Fruit fly (Drosophila melanogaster) whole organism, embryonic: ENCODE data around the gene cass.
A peak's percentile ranks its signal among the peaks of the same experiment; 100 is the strongest.

Experiments used
- Adf1 ChIP-seq: fragments of 200-800 bp; sonication (Bioruptor generic); IDR thresholded peaks from 2 replicates; pipeline ENCODE4 v1.3.6; 2022; ENCODE audit warnings: missing biosample characterization, missing genetic modification characterization
- BEAF-32 ChIP-seq: fragments of 200-800 bp; sonication (Bioruptor generic); optimal IDR thresholded peaks from 3 replicates; lab custom pipeline; 2017; ENCODE audit warnings: missing biosample characterization, missing genetic modification characterization, mild to moderate bottlenecking, moderate library complexity, missing genetic modification reagents
- Blimp-1 ChIP-seq: fragments of 200-800 bp; sonication (Bioruptor generic); optimal IDR thresholded peaks from 3 replicates; lab custom pipeline; 2018; ENCODE audit warnings: missing biosample characterization, missing genetic modification characterization, mild to moderate bottlenecking, moderate library complexity, missing genetic modification reagents
- CG10543 ChIP-seq: fragments of 200-800 bp; sonication (Bioruptor generic); optimal IDR thresholded peaks from 3 replicates; lab custom pipeline; 2017; ENCODE audit warnings: missing biosample characterization, mild to moderate bottlenecking, missing genetic modification characterization, moderate library complexity
- CG12236 ChIP-seq: fragments of 200-800 bp; sonication (Bioruptor generic); optimal IDR thresholded peaks from 2 replicates; lab custom pipeline; 2016; ENCODE audit warnings: missing biosample characterization, missing genetic modification characterization
- CG13894 ChIP-seq: fragments of 200-800 bp; sonication (Bioruptor generic); optimal IDR thresholded peaks from 3 replicates; lab custom pipeline; 2018; ENCODE audit warnings: missing biosample characterization, mild to moderate bottlenecking, missing genetic modification characterization, moderate library complexity
- CG15514 ChIP-seq: fragments of 200-800 bp; sonication (Bioruptor generic); optimal IDR thresholded peaks from 3 replicates; lab custom pipeline; 2017; ENCODE audit warnings: missing biosample characterization, missing genetic modification characterization, mild to moderate bottlenecking, moderate library complexity, missing genetic modification reagents
- CG1603 ChIP-seq: fragments of 200-800 bp; sonication (Bioruptor generic); optimal IDR thresholded peaks from 2 replicates; lab custom pipeline; 2019; ENCODE audit warnings: missing biosample characterization, mild to moderate bottlenecking, missing genetic modification characterization, moderate library complexity
- CG32772 ChIP-seq: fragments of 200-800 bp; sonication (Bioruptor generic); IDR thresholded peaks from 2 replicates; pipeline ENCODE4 v1.3.6; 2022; ENCODE audit warnings: missing biosample characterization, missing genetic modification characterization
- CG34422 ChIP-seq: fragments of 200-800 bp; sonication (Bioruptor generic); IDR thresholded peaks from 3 replicates; pipeline ENCODE4 v1.3.6; 2022; ENCODE audit warnings: missing biosample characterization, missing genetic modification characterization
- CG4404 ChIP-seq: fragments of 200-800 bp; sonication (Bioruptor generic); IDR thresholded peaks from 2 replicates; pipeline ENCODE4 v1.3.6; 2022; ENCODE audit warnings: missing biosample characterization, missing genetic modification characterization
- CG4617 ChIP-seq: fragments of 200-800 bp; sonication (Bioruptor generic); optimal IDR thresholded peaks from 3 replicates; lab custom pipeline; 2016; ENCODE audit warnings: missing biosample characterization, missing genetic modification characterization, borderline replicate concordance
- CG5180 ChIP-seq: fragments of 200-800 bp; sonication (Bioruptor generic); optimal IDR thresholded peaks from 3 replicates; lab custom pipeline; 2017; ENCODE audit warnings: missing biosample characterization, missing genetic modification characterization, mild to moderate bottlenecking, moderate library complexity, missing genetic modification reagents
- CG6654 ChIP-seq: fragments of 200-800 bp; sonication (Bioruptor generic); optimal IDR thresholded peaks from 2 replicates; lab custom pipeline; 2017; ENCODE audit warnings: missing biosample characterization, mild to moderate bottlenecking, missing genetic modification characterization
- CG7928 ChIP-seq: fragments of 200-800 bp; sonication (Bioruptor generic); optimal IDR thresholded peaks from 2 replicates; lab custom pipeline; 2017; ENCODE audit warnings: missing biosample characterization, mild to moderate bottlenecking, missing genetic modification characterization
- CG8290 ChIP-seq, 3 experiments: fragments of 200-800 bp; sonication (Bioruptor generic); optimal IDR thresholded peaks; 2 replicates each; lab custom pipeline; 2016 to 2019; ENCODE audit warnings: missing biosample characterization in 3 of 3, missing genetic modification characterization in 3 of 3, mild to moderate bottlenecking in 2 of 3, moderate library complexity in 1 of 3
- CG9876 ChIP-seq: fragments of 200-800 bp; sonication (Bioruptor generic); optimal IDR thresholded peaks from 2 replicates; lab custom pipeline; 2016; ENCODE audit warnings: missing biosample characterization, missing genetic modification characterization
- Dip2 ChIP-seq: fragments of 200-800 bp; sonication (Bioruptor generic); IDR thresholded peaks from 2 replicates; pipeline ENCODE4 v1.3.6; 2022; ENCODE audit warnings: missing biosample characterization, missing genetic modification characterization
- Dll ChIP-seq: fragments of 200-800 bp; sonication (Bioruptor generic); IDR thresholded peaks from 4 replicates; pipeline ENCODE4 v1.3.6; 2022; ENCODE audit warnings: missing biosample characterization, missing genetic modification characterization; ENCODE audit not compliant: partially characterized antibody
- Fer1 ChIP-seq: fragments of 200-800 bp; sonication (Bioruptor generic); optimal IDR thresholded peaks from 2 replicates; lab custom pipeline; 2017; ENCODE audit warnings: missing biosample characterization, mild to moderate bottlenecking, missing genetic modification characterization
- HLH4C ChIP-seq: fragments of 200-800 bp; sonication (Bioruptor generic); IDR thresholded peaks from 3 replicates; pipeline ENCODE4 v1.3.6; 2022; ENCODE audit warnings: missing biosample characterization, missing genetic modification characterization; ENCODE audit not compliant: partially characterized antibody
- MBD-R2 ChIP-seq: fragments of 200-800 bp; sonication (Bioruptor generic); IDR thresholded peaks from 2 replicates; pipeline ENCODE4 v1.3.6; 2022; ENCODE audit warnings: missing biosample characterization, missing genetic modification characterization
- NC2α ChIP-seq: fragments of 200-800 bp; sonication (Bioruptor generic); optimal IDR thresholded peaks from 2 replicates; lab custom pipeline; 2016; ENCODE audit warnings: missing biosample characterization, missing genetic modification characterization
- Rx ChIP-seq: fragments of 200-800 bp; sonication (Bioruptor generic); IDR thresholded peaks from 2 replicates; pipeline ENCODE4 v1.3.6; 2022; ENCODE audit warnings: missing biosample characterization, missing genetic modification characterization
- Sox102F ChIP-seq: fragments of 200-800 bp; sonication (Bioruptor generic); optimal IDR thresholded peaks from 2 replicates; lab custom pipeline; 2018; ENCODE audit warnings: missing biosample characterization, mild to moderate bottlenecking, missing genetic modification characterization, moderate library complexity
- Spps ChIP-seq: fragments of 200-800 bp; sonication (Bioruptor generic); optimal IDR thresholded peaks from 2 replicates; lab custom pipeline; 2018; ENCODE audit warnings: missing biosample characterization, mild to moderate bottlenecking, missing genetic modification characterization
- Stat92E ChIP-seq, 3 experiments: fragments of >200 bp in 2 of 3; fragments of 200-800 bp in 1 of 3; sonication (Bioruptor generic) in 1 of 3; optimal IDR thresholded peaks; 2 replicates each; lab custom pipeline; 2017 to 2019; ENCODE audit warnings: missing biosample characterization in 3 of 3, missing genetic modification characterization in 3 of 3, mild to moderate bottlenecking in 1 of 3, moderate library complexity in 1 of 3
- Usf ChIP-seq: fragments of 200-800 bp; sonication (Bioruptor generic); optimal IDR thresholded peaks from 2 replicates; lab custom pipeline; 2017; ENCODE audit warnings: missing genotype, missing biosample characterization, missing genetic modification characterization
- bowl ChIP-seq: fragments of 200-800 bp; sonication (Bioruptor generic); IDR thresholded peaks from 2 replicates; pipeline ENCODE4 v1.3.6; 2022; ENCODE audit warnings: missing biosample characterization, missing genetic modification characterization
- disco-r ChIP-seq: fragments of 200-800 bp; sonication (Bioruptor generic); optimal IDR thresholded peaks from 2 replicates; lab custom pipeline; 2016; ENCODE audit warnings: missing biosample characterization, missing genetic modification characterization
- dm ChIP-seq: fragments of 200-800 bp; sonication (Bioruptor generic); optimal IDR thresholded peaks from 3 replicates; lab custom pipeline; 2016; ENCODE audit warnings: missing biosample characterization, missing genetic modification characterization
- dmrt11E ChIP-seq: fragments of 200-800 bp; sonication (Bioruptor generic); optimal IDR thresholded peaks from 3 replicates; lab custom pipeline; 2018; ENCODE audit warnings: missing biosample characterization, mild to moderate bottlenecking, missing genetic modification characterization, moderate library complexity
- gcm ChIP-seq: fragments of 200-800 bp; sonication (Bioruptor generic); optimal IDR thresholded peaks from 2 replicates; lab custom pipeline; 2019; ENCODE audit warnings: missing biosample characterization, mild to moderate bottlenecking, missing genetic modification characterization, moderate library complexity
- gsb-n ChIP-seq: fragments of 200-800 bp; sonication (Bioruptor generic); optimal IDR thresholded peaks from 3 replicates; lab custom pipeline; 2018; ENCODE audit warnings: missing biosample characterization, mild to moderate bottlenecking, missing genetic modification characterization
- hth ChIP-seq: fragments of >200 bp; optimal IDR thresholded peaks from 2 replicates; lab custom pipeline; 2017; ENCODE audit warnings: inconsistent platforms
- kah ChIP-seq: fragments of 200-800 bp; sonication (Bioruptor generic); optimal IDR thresholded peaks from 2 replicates; lab custom pipeline; 2018; ENCODE audit warnings: missing biosample characterization, mild to moderate bottlenecking, missing genetic modification characterization
- lbe ChIP-seq: fragments of 200-800 bp; sonication (Bioruptor generic); optimal IDR thresholded peaks from 2 replicates; lab custom pipeline; 2016; ENCODE audit warnings: missing biosample characterization, mild to moderate bottlenecking, missing genetic modification characterization
- lilli ChIP-seq: fragments of 200-800 bp; sonication (Bioruptor generic); optimal IDR thresholded peaks from 3 replicates; lab custom pipeline; 2016; ENCODE audit warnings: missing biosample characterization, missing genetic modification characterization
- nerfin-2 ChIP-seq: fragments of 200-800 bp; sonication (Bioruptor generic); IDR thresholded peaks from 2 replicates; pipeline ENCODE4 v1.3.6; 2022; ENCODE audit warnings: missing biosample characterization, missing genetic modification characterization; ENCODE audit not compliant: partially characterized antibody
- p53 ChIP-seq: fragments of 200-800 bp; sonication (Bioruptor generic); optimal IDR thresholded peaks from 2 replicates; lab custom pipeline; 2016; ENCODE audit warnings: missing biosample characterization, missing genetic modification characterization
- pros ChIP-seq: fragments of 200-800 bp; sonication (Bioruptor generic); optimal IDR thresholded peaks from 3 replicates; lab custom pipeline; 2019; ENCODE audit warnings: missing biosample characterization, mild to moderate bottlenecking, missing genetic modification characterization, moderate library complexity
- rib ChIP-seq: fragments of 200-800 bp; sonication (Bioruptor generic); IDR thresholded peaks from 2 replicates; pipeline ENCODE4 v1.3.6; 2022; ENCODE audit warnings: missing biosample characterization, missing genetic modification characterization
- run ChIP-seq: fragments of 200-800 bp; sonication (Bioruptor generic); optimal IDR thresholded peaks from 3 replicates; lab custom pipeline; 2018; ENCODE audit warnings: missing biosample characterization, mild to moderate bottlenecking, missing genetic modification characterization
- sug ChIP-seq: fragments of 200-800 bp; optimal IDR thresholded peaks from 2 replicates; lab custom pipeline; 2019; ENCODE audit warnings: missing biosample characterization, mild to moderate bottlenecking, missing genetic modification characterization, moderate library complexity
- trem ChIP-seq: fragments of 200-800 bp; optimal IDR thresholded peaks from 3 replicates; lab custom pipeline; 2019; ENCODE audit warnings: missing biosample characterization, mild to moderate bottlenecking, missing genetic modification characterization, moderate library complexity
- tup ChIP-seq: fragments of 200-800 bp; sonication (Bioruptor generic); optimal IDR thresholded peaks from 2 replicates; lab custom pipeline; 2016; ENCODE audit warnings: missing biosample characterization, mild to moderate bottlenecking, missing genetic modification characterization, moderate library complexity
- vvl ChIP-seq: fragments of 200-800 bp; sonication (Bioruptor generic); IDR thresholded peaks from 2 replicates; pipeline ENCODE4 v1.3.6; 2022; ENCODE audit warnings: missing biosample characterization, missing genetic modification characterization
- zen2 ChIP-seq: fragments of 200-800 bp; sonication (Bioruptor generic); IDR thresholded peaks from 3 replicates; pipeline ENCODE4 v1.3.6; 2022; ENCODE audit warnings: missing biosample characterization, missing genetic modification characterization; ENCODE audit not compliant: partially characterized antibody

The cass gene

DNA sequence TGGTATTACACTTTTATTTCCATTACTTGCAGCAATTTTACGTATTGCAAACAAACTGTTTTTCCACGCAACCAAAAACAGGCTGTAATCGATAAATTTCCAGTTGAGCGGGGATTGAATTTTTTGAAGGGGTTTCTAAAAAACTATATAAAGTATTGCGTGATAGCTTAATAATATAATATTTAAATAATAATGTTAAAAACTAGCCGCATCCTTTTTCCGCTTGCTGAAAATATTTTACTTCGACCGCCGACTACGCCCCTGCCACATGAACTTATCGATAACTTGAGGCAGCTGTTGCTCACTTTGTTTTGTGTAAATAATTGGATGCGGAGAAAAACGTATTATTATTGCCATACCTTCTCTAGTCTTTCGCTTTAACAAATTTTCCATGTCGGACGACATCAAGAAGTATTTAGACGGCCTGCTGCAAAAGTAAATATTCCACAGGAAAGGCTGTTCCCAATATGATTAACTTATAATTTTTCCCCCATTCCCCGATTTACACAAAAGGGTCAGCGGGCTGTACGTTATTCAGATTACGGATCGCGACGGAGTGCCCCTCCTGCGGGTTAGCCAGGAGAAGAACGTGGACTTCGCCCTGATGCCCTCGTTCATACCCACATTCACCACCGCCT lies 3.4 kb upstream of the cass start, which contains the start of the genes fws and Lamtor3 (continued):
- TF ChIP-seq Adf1 (GFP tag; lab: Robert Waterston, UW) (peak; percentile 89), tup (GFP tag; lab: Kevin White, UChicago) (peak; percentile 86), CG15514 (peak; percentile 94), CG6654 (peak; percentile 91), rib (GFP tag; lab: Robert Waterston, UW) (peak; percentile 98), kah (peak; percentile 88), CG5180 (GFP tag; lab: Kevin White, UChicago) (peak; percentile 82), CG12236 (GFP tag; lab: Kevin White, UChicago) (peak; percentile 57), Stat92E (GFP tag; optimal IDR thresholded peaks at IDR 0.05; lab: Kevin White, UChicago) (peak in 1 of 3 experiments; percentile 49), Spps (tag; lab: Kevin White, UChicago) (peak; percentile 96), Dll (GFP tag; lab: Robert Waterston, UW) (peak; percentile 74), Rx (GFP tag; lab: Robert Waterston, UW) (peak; percentile 99), Fer1 (peak; percentile 96), Blimp-1 (peak; percentile 96), sug (tag; lab: Kevin White, UChicago) (peak; percentile 84), CG4617 (GFP tag; lab: Kevin White, UChicago) (peak; percentile 95), run (tag; lab: Kevin White, UChicago) (peak; percentile 92), Usf (GFP tag; lab: Kevin White, UChicago) (peak; percentile 97), CG9876 (GFP tag; lab: Kevin White, UChicago) (peak; percentile 60), Sox102F (GFP tag; lab: Kevin White, UChicago) (peak; percentile 99), gcm (GFP tag; lab: Kevin White, UChicago) (peak; percentile 97), MBD-R2 (GFP tag; lab: Robert Waterston, UW) (peak; percentile 100), lbe (GFP tag; lab: Kevin White, UChicago) (peak; percentile 98), HLH4C (peak; percentile 71), CG10543 (GFP tag; lab: Kevin White, UChicago) (no peak), pros (GFP tag; lab: Kevin White, UChicago) (no peak), CG34422 (GFP tag; lab: Robert Waterston, UW) (peak; percentile 100), CG8290 (GFP tag; optimal IDR thresholded peaks at IDR 0.05; lab: Kevin White, UChicago) (peak; percentile 77), CG8290 (tag; optimal IDR thresholded peaks at IDR 0.05; lab: Kevin White, UChicago) (peak in 1 of 2 experiments; percentile 84), p53 (GFP tag; lab: Kevin White, UChicago) (no peak), CG4404 (GFP tag; lab: Robert Waterston, UW) (peak; percentile 99), NC2α (GFP tag; lab: Kevin White, UChicago) (peak; percentile 52), gsb-n (peak; percentile 98), CG13894 (tag; lab: Kevin White, UChicago) (peak; percentile 94), trem (tag; lab: Kevin White, UChicago) (peak; percentile 95), BEAF-32 (GFP tag; lab: Kevin White, UChicago) (peak; percentile 51), bowl (GFP tag; lab: Robert Waterston, UW) (peak; percentile 98), Dip2 (GFP tag; lab: Robert Waterston, UW) (peak; percentile 80), dmrt11E (peak; percentile 98), CG1603 (peak; percentile 82), zen2 (no peak; the same call in 2 of the 3 replicates), nerfin-2 (GFP tag; lab: Robert Waterston, UW) (0 out of 2 replicates have a peak, but pooled peaks have one; percentile 42), CG7928 (GFP tag; lab: Kevin White, UChicago) (peak; percentile 83), CG32772 (peak; percentile 99), dm (GFP tag; lab: Kevin White, UChicago) (peak; percentile 65), vvl (peak; percentile 100), hth (lab: Kevin White, UChicago) (no peak), disco-r (GFP tag; lab: Kevin White, UChicago) (peak; percentile 73), lilli (peak; percentile 97)
